Fruit fly (Drosophila melanogaster): ENCODE data around the gene pns.
A peak's percentile ranks its signal among the peaks of the same experiment; 100 is the strongest.

The pns gene

DNA sequence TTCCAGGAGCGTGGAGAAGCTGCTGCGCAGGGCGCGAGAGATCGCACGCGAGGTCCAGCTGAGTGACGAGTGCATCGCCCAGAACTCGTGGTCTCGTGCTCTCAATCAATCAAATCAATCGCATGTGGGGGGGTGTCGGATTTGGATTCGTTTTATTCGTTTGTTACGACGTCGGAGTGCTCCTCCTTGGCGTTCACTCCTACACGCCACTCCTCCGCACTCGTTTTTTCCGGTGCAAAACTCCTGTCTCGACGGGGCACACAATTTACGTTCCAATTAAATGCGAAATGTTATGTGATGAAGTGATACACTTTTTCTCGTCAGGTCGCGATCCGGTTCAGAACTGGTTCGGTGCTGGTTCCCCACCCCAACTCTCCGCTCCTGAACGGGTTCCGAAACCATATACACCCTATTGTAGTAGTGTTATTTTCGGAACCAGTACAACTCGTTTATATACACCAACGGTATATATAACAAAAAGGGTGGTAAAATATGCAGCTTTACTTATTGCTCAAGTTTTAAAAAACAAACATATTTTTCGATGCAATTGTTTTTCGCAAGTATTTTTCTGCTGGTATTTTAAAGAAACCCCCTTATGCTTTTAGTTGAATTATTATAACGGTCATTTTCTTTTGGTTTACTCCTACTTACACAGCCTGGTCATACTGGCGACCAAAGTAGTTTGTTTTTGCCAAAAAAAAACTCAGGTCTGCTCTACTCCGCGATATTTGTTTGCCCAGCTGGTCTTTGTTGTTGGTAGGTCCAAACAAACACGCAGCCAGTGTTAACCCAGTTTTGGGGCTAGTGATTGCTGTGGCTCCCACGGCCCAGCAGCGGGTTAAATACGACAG is at the start of gene pns, which contains the start of gene CG12091 (continued):
- TF ChIP-seq CG1832 (GFP tag; optimal IDR thresholded peaks at IDR 0.05) (no peak), CG2678 (tag; optimal IDR thresholded peaks at IDR 0.05) (peak; percentile 68), CG9215 (GFP tag; IDR thresholded peaks at IDR 0.05) (peak; percentile 42; the same call in 1 of the 2 replicates), CG2116 (GFP tag; optimal IDR thresholded peaks at IDR 0.05) (peak; percentile 41), emc (GFP tag; optimal IDR thresholded peaks at IDR 0.05) (no peak), Hr39 (optimal IDR thresholded peaks at IDR 0.05) (no peak), ab (GFP tag; optimal IDR thresholded peaks at IDR 0.05) (no peak), Opbp (GFP tag; IDR thresholded peaks at IDR 0.05; ENCODE audit: partially characterized antibody) (peak; percentile 67; the same call in 2 of the 3 replicates), CG7556 (GFP tag; optimal IDR thresholded peaks at IDR 0.05) (peak; percentile 59), btn (GFP tag; optimal IDR thresholded peaks at IDR 0.05) (peak; percentile 28), CG2875 (GFP tag; optimal IDR thresholded peaks at IDR 0.05) (peak; percentile 44), CG10462 (GFP tag; optimal IDR thresholded peaks at IDR 0.05) (peak; percentile 70), CG14050 (GFP tag; IDR thresholded peaks at IDR 0.05) (peak; percentile 66), CG7987 (GFP tag; optimal IDR thresholded peaks at IDR 0.05) (peak; percentile 43), wdn (GFP tag; IDR thresholded peaks at IDR 0.05) (0 out of 2 replicates have a peak, but pooled peaks have one; percentile 26), CG10209 (GFP tag; optimal IDR thresholded peaks at IDR 0.05) (peak; percentile 61), CG10565 (GFP tag; optimal IDR thresholded peaks at IDR 0.05) (peak; percentile 18), CG15073 (GFP tag; optimal IDR thresholded peaks at IDR 0.05) (no peak), Asciz (GFP tag; optimal IDR thresholded peaks at IDR 0.05) (no peak), insv (GFP tag; optimal IDR thresholded peaks at IDR 0.05) (peak in 1 of 2 experiments; percentile 52), dysf (GFP tag; IDR thresholded peaks at IDR 0.05) (peak; percentile 59; the same call in 2 of the 3 replicates), Drgx (GFP tag; IDR thresholded peaks at IDR 0.05) (no peak), sqz (GFP tag; optimal IDR thresholded peaks at IDR 0.05) (peak; percentile 89), CG1529 (GFP tag; optimal IDR thresholded peaks at IDR 0.05) (peak; percentile 16), yki (optimal IDR thresholded peaks at IDR 0.05) (no peak), CG10267 (tag; optimal IDR thresholded peaks at IDR 0.05) (peak; percentile 90), sima (GFP tag; optimal IDR thresholded peaks at IDR 0.05) (peak; percentile 40), tio (GFP tag; optimal IDR thresholded peaks at IDR 0.05) (no peak), CG9817 (tag; optimal IDR thresholded peaks at IDR 0.05) (peak; percentile 46), CG4854 (GFP tag; optimal IDR thresholded peaks at IDR 0.05) (peak; percentile 60), nau (GFP tag; optimal IDR thresholded peaks at IDR 0.05) (no peak), gsb (GFP tag; IDR thresholded peaks at IDR 0.05) (peak; percentile 52; the same call in 1 of the 2 replicates), Max (GFP tag; optimal IDR thresholded peaks at IDR 0.05) (peak; percentile 72), CG14441 (GFP tag; IDR thresholded peaks at IDR 0.05) (peak; percentile 71), CG7963 (GFP tag; IDR thresholded peaks at IDR 0.05; ENCODE audit: partially characterized antibody) (no peak), gcm (GFP tag; optimal IDR thresholded peaks at IDR 0.05) (peak; percentile 69), Xrp1 (GFP tag; IDR thresholded peaks at IDR 0.05) (peak; percentile 61; the same call in 1 of the 2 replicates), CG3838 (GFP tag; optimal IDR thresholded peaks at IDR 0.05) (peak; percentile 48), Doc2 (GFP tag; IDR thresholded peaks at IDR 0.05) (no peak), knrl (GFP tag; IDR thresholded peaks at IDR 0.05; ENCODE audit: partially characterized antibody) (peak; percentile 81), ap (GFP tag; IDR thresholded peaks at IDR 0.05) (peak; percentile 51; the same call in 1 of the 2 replicates), CG30431 (GFP tag; optimal IDR thresholded peaks at IDR 0.05) (no peak), E2f1 (GFP tag; IDR thresholded peaks at IDR 0.05) (peak; percentile 55), aop (GFP tag; IDR thresholded peaks at IDR 0.05) (no peak), Hmr (GFP tag; optimal IDR thresholded peaks at IDR 0.05) (peak; percentile 77), CG14860 (GFP tag; IDR thresholded peaks at IDR 0.05; ENCODE audit: partially characterized antibody) (no peak), E2f2 (GFP tag; IDR thresholded peaks at IDR 0.05) (peak; percentile 47; the same call in 1 of the 2 replicates), Deaf1 (tag; optimal IDR thresholded peaks at IDR 0.05) (peak; percentile 51), pb (GFP tag; optimal IDR thresholded peaks at IDR 0.05) (peak; percentile 45)

Measured in whole organism, embryonic.